Fruit fly (Drosophila melanogaster): Measurements from ENCODE around the gene CG8188.

DNA sequence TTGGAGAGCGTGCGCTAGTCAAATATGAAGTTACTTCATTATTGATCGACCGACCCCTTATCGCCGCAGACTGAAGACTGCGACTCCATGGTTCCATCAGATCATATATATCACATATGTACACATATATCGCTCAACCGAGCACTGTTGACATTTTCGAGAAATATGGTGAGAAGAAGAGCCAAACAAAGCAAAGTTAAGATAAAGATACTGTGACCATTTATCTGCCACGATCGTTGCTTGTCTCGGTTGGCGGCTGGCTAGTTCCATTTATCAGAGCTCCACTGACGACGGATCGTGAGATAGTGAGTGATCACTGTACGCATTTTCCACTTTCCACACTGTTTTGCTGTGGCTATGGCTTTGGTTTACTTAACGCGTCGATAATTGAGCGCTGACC is 40.8 kb upstream of the CG8188 start:
- no peak for TF ChIP-seq jim (GFP tag; optimal IDR thresholded peaks at IDR 0.05)
- TF ChIP-seq HLH106 (tag; optimal IDR thresholded peaks at IDR 0.05) = no peak
- TF ChIP-seq Dfd (GFP tag; optimal IDR thresholded peaks at IDR 0.05) = no peak
- TF ChIP-seq Sp1 (GFP tag; optimal IDR thresholded peaks at IDR 0.05) = no peak
- TF ChIP-seq Myc (optimal IDR thresholded peaks at IDR 0.05) = no peak
- TF ChIP-seq br (GFP tag; optimal IDR thresholded peaks at IDR 0.05) = no peak
- no peak for TF ChIP-seq ey (GFP tag; optimal IDR thresholded peaks at IDR 0.05)
- TF ChIP-seq usp (GFP tag; optimal IDR thresholded peaks at IDR 0.05) = no peak
- no peak for TF ChIP-seq N (GFP tag; optimal IDR thresholded peaks at IDR 0.05)
- TF ChIP-seq Abd-B (GFP tag; optimal IDR thresholded peaks at IDR 0.05) = no peak
- TF ChIP-seq h (GFP tag; optimal IDR thresholded peaks at IDR 0.05) = no peak
- TF ChIP-seq OdsH (GFP tag; optimal IDR thresholded peaks at IDR 0.05) = no peak
- TF ChIP-seq CrebA (GFP tag; optimal IDR thresholded peaks at IDR 0.05; ENCODE audit: borderline replicate concordance) = no peak

Data from whole organism, wandering third instar larva.